Fruit fly (Drosophila melanogaster) whole organism, embryonic: ENCODE data around the gene lqf.

Experiments used
- Bgb ChIP-seq: fragments of 200-800 bp; sonication (Bioruptor generic); IDR thresholded peaks from 2 replicates; pipeline ENCODE4 v1.3.6; 2022; ENCODE audit warnings: missing biosample characterization, missing genetic modification characterization; ENCODE audit not compliant: partially characterized antibody
- CG10209 ChIP-seq: fragments of 200-800 bp; sonication (Bioruptor generic); optimal IDR thresholded peaks from 3 replicates; lab custom pipeline; 2017; ENCODE audit warnings: missing biosample characterization, mild to moderate bottlenecking, missing genetic modification characterization, missing genetic modification reagents
- CG1024 ChIP-seq: fragments of 200-800 bp; sonication (Bioruptor generic); IDR thresholded peaks from 2 replicates; pipeline ENCODE4 v1.3.6; 2022; ENCODE audit warnings: missing biosample characterization, missing genetic modification characterization
- CG10979 ChIP-seq: fragments of 200-800 bp; sonication (Bioruptor generic); optimal IDR thresholded peaks from 2 replicates; lab custom pipeline; 2018; ENCODE audit warnings: missing biosample characterization, mild to moderate bottlenecking, missing genetic modification characterization, moderate library complexity
- CG11093 ChIP-seq: fragments of 200-800 bp; sonication (Bioruptor generic); IDR thresholded peaks from 3 replicates; pipeline ENCODE4 v1.3.6; 2022; ENCODE audit warnings: missing biosample characterization, missing genetic modification characterization
- CG11398 ChIP-seq: fragments of 200-800 bp; sonication (Bioruptor generic); optimal IDR thresholded peaks from 2 replicates; lab custom pipeline; 2016; ENCODE audit warnings: missing biosample characterization, missing genetic modification characterization
- CG11695 ChIP-seq: fragments of 200-800 bp; sonication (Bioruptor generic); IDR thresholded peaks from 3 replicates; pipeline ENCODE4 v1.3.6; 2022; ENCODE audit warnings: missing biosample characterization, missing genetic modification characterization
- CG12155 ChIP-seq: fragments of 200-800 bp; sonication (Bioruptor generic); optimal IDR thresholded peaks from 3 replicates; lab custom pipeline; 2016; ENCODE audit warnings: missing biosample characterization, missing genetic modification characterization
- CG14050 ChIP-seq: fragments of 200-800 bp; sonication (Bioruptor generic); IDR thresholded peaks from 3 replicates; pipeline ENCODE4 v1.3.6; 2022; ENCODE audit warnings: missing biosample characterization, missing genetic modification characterization
- CG17612 ChIP-seq: fragments of 200-800 bp; sonication (Bioruptor generic); IDR thresholded peaks from 2 replicates; pipeline ENCODE4 v1.3.6; 2022; ENCODE audit warnings: missing biosample characterization, missing genetic modification characterization
- CG2129 ChIP-seq: fragments of 200-800 bp; sonication (Bioruptor generic); IDR thresholded peaks from 2 replicates; pipeline ENCODE4 v1.3.6; 2022; ENCODE audit warnings: missing biosample characterization, missing genetic modification characterization; ENCODE audit not compliant: partially characterized antibody
- CG2712 ChIP-seq: fragments of 200-800 bp; optimal IDR thresholded peaks from 3 replicates; lab custom pipeline; 2019; ENCODE audit warnings: missing biosample characterization, mild to moderate bottlenecking, missing genetic modification characterization, moderate library complexity
- CG2889 ChIP-seq: fragments of 200-800 bp; sonication (Bioruptor generic); IDR thresholded peaks from 3 replicates; pipeline ENCODE4 v1.3.6; 2022; ENCODE audit warnings: missing biosample characterization, missing genetic modification characterization
- CG6689 ChIP-seq: fragments of 200-800 bp; sonication (Bioruptor generic); IDR thresholded peaks from 2 replicates; pipeline ENCODE4 v1.3.6; 2022; ENCODE audit warnings: missing biosample characterization, missing genetic modification characterization
- CG7357 ChIP-seq: fragments of 200-800 bp; sonication (Bioruptor generic); IDR thresholded peaks from 3 replicates; pipeline ENCODE4 v1.3.6; 2022; ENCODE audit warnings: missing biosample characterization, missing genetic modification characterization
- D ChIP-seq, 2 experiments: fragments of 200-800 bp in 1 of 2; fragments of >200 bp in 1 of 2; sonication (Bioruptor generic) in 1 of 2; optimal IDR thresholded peaks; 2 replicates in 1 of 2; 3 replicates in 1 of 2; lab custom pipeline; 2017; ENCODE audit warnings: mild to moderate bottlenecking in 1 of 2, missing biosample characterization in 1 of 2, missing genetic modification characterization in 1 of 2, missing genetic modification reagents in 1 of 2
- Dip2 ChIP-seq: fragments of 200-800 bp; sonication (Bioruptor generic); IDR thresholded peaks from 2 replicates; pipeline ENCODE4 v1.3.6; 2022; ENCODE audit warnings: missing biosample characterization, missing genetic modification characterization
- Fer2 ChIP-seq: fragments of 200-800 bp; sonication (Bioruptor generic); optimal IDR thresholded peaks from 2 replicates; lab custom pipeline; 2018; ENCODE audit warnings: missing biosample characterization, mild to moderate bottlenecking, missing genetic modification characterization, moderate library complexity
- Fer3 ChIP-seq: fragments of 200-800 bp; sonication (Bioruptor generic); optimal IDR thresholded peaks from 2 replicates; lab custom pipeline; 2018; ENCODE audit warnings: missing biosample characterization, mild to moderate bottlenecking, missing genetic modification characterization, moderate library complexity
- HLH4C ChIP-seq: fragments of 200-800 bp; sonication (Bioruptor generic); IDR thresholded peaks from 3 replicates; pipeline ENCODE4 v1.3.6; 2022; ENCODE audit warnings: missing biosample characterization, missing genetic modification characterization; ENCODE audit not compliant: partially characterized antibody
- Hand ChIP-seq: fragments of 200-800 bp; sonication (Bioruptor generic); optimal IDR thresholded peaks from 2 replicates; lab custom pipeline; 2017; ENCODE audit warnings: mild to moderate bottlenecking, missing biosample characterization, missing genetic modification reagents, missing genetic modification characterization
- Hey ChIP-seq: fragments of 200-800 bp; sonication (Bioruptor generic); optimal IDR thresholded peaks from 3 replicates; lab custom pipeline; 2018; ENCODE audit warnings: missing biosample characterization, mild to moderate bottlenecking, missing genetic modification characterization
- Hsf ChIP-seq: fragments of 200-800 bp; sonication (Bioruptor generic); optimal IDR thresholded peaks from 3 replicates; lab custom pipeline; 2016; ENCODE audit warnings: missing biosample characterization, missing genetic modification characterization
- Lpt ChIP-seq: fragments of >200 bp; optimal IDR thresholded peaks from 2 replicates; lab custom pipeline; 2018; ENCODE audit warnings: missing biosample characterization, missing genetic modification characterization
- Med ChIP-seq: fragments of 200-800 bp; sonication (Bioruptor generic); peaks from one replicate; lab custom pipeline; 2016; ENCODE audit warnings: missing biosample characterization, missing genetic modification characterization, mild to moderate bottlenecking, inconsistent platforms, moderate library complexity
- NK7.1 ChIP-seq: fragments of 200-800 bp; sonication (Bioruptor generic); optimal IDR thresholded peaks from 3 replicates; lab custom pipeline; 2016; ENCODE audit warnings: missing biosample characterization, missing genetic modification characterization
- NfI ChIP-seq: fragments of 200-800 bp; sonication (Bioruptor generic); optimal IDR thresholded peaks from 3 replicates; lab custom pipeline; 2018; ENCODE audit warnings: missing biosample characterization, mild to moderate bottlenecking, missing genetic modification characterization, moderate library complexity
- Optix ChIP-seq: fragments of 200-800 bp; sonication (Bioruptor generic); IDR thresholded peaks from 3 replicates; pipeline ENCODE4 v1.3.6; 2022; ENCODE audit warnings: missing biosample characterization, missing genetic modification characterization
- Side ChIP-seq: fragments of 200-800 bp; sonication (Bioruptor generic); optimal IDR thresholded peaks from 2 replicates; lab custom pipeline; 2016; ENCODE audit warnings: missing biosample characterization, missing genetic modification characterization
- Ssrp ChIP-seq: fragments of 200-800 bp; sonication (Bioruptor generic); optimal IDR thresholded peaks from 2 replicates; lab custom pipeline; 2018; ENCODE audit warnings: missing biosample characterization, mild to moderate bottlenecking, missing genetic modification characterization, moderate library complexity
- Trl ChIP-seq, 3 experiments: fragments of >200 bp in 2 of 3; fragments of 200-800 bp in 1 of 3; sonication (Bioruptor generic) in 1 of 3; optimal IDR thresholded peaks; 2 replicates in 1 of 3; 3 replicates in 2 of 3; lab custom pipeline; 2016 to 2017; ENCODE audit warnings: missing biosample characterization in 1 of 3, missing genetic modification characterization in 1 of 3
- ab ChIP-seq: fragments of 200-800 bp; sonication (Bioruptor generic); optimal IDR thresholded peaks from 2 replicates; lab custom pipeline; 2016; ENCODE audit warnings: missing biosample characterization, missing genetic modification characterization
- ap ChIP-seq: fragments of 200-800 bp; sonication (Bioruptor generic); IDR thresholded peaks from 2 replicates; pipeline ENCODE4 v1.3.6; 2022; ENCODE audit warnings: missing biosample characterization, missing genetic modification characterization
- chm ChIP-seq: fragments of 200-800 bp; sonication (Bioruptor generic); IDR thresholded peaks from 2 replicates; pipeline ENCODE4 v1.3.6; 2022; ENCODE audit warnings: missing biosample characterization, missing genetic modification characterization
- chn ChIP-seq: fragments of 200-800 bp; sonication (Bioruptor generic); optimal IDR thresholded peaks from 2 replicates; lab custom pipeline; 2016; ENCODE audit warnings: missing biosample characterization, missing genetic modification characterization
- croc ChIP-seq: fragments of 200-800 bp; sonication (Bioruptor generic); conservative IDR thresholded peaks from 3 replicates; pipeline ENCODE4 v1.3.6; 2022; ENCODE audit warnings: missing biosample characterization, missing genetic modification characterization
- dm ChIP-seq: fragments of 200-800 bp; sonication (Bioruptor generic); optimal IDR thresholded peaks from 3 replicates; lab custom pipeline; 2016; ENCODE audit warnings: missing biosample characterization, missing genetic modification characterization
- dpn ChIP-seq, 2 experiments: fragments of 200-800 bp; sonication (Bioruptor generic); optimal IDR thresholded peaks; 3 replicates each; lab custom pipeline; 2016; ENCODE audit warnings: missing biosample characterization in 2 of 2, missing genetic modification characterization in 2 of 2
- ewg ChIP-seq: fragments of 200-800 bp; sonication (Bioruptor generic); optimal IDR thresholded peaks from 3 replicates; lab custom pipeline; 2017; ENCODE audit warnings: mild to moderate bottlenecking, missing biosample characterization, missing genetic modification reagents, missing genetic modification characterization
- fd102C ChIP-seq: fragments of 200-800 bp; sonication (Bioruptor generic); optimal IDR thresholded peaks from 2 replicates; lab custom pipeline; 2018; ENCODE audit warnings: missing biosample characterization, mild to moderate bottlenecking, missing genetic modification characterization, moderate library complexity
- fd3F ChIP-seq: fragments of 200-800 bp; sonication (Bioruptor generic); optimal IDR thresholded peaks from 2 replicates; lab custom pipeline; 2018; ENCODE audit warnings: missing biosample characterization, mild to moderate bottlenecking, missing genetic modification characterization, moderate library complexity
- gsb ChIP-seq: fragments of 200-800 bp; sonication (Bioruptor generic); IDR thresholded peaks from 2 replicates; pipeline ENCODE4 v1.3.6; 2022; ENCODE audit warnings: missing biosample characterization, missing genetic modification characterization
- hbn ChIP-seq: fragments of 200-800 bp; sonication (Bioruptor generic); IDR thresholded peaks from 2 replicates; pipeline ENCODE4 v1.3.6; 2022; ENCODE audit warnings: missing biosample characterization, missing genetic modification characterization; ENCODE audit not compliant: partially characterized antibody
- ken ChIP-seq: fragments of 200-800 bp; sonication (Bioruptor generic); IDR thresholded peaks from 3 replicates; pipeline ENCODE4 v1.3.6; 2022; ENCODE audit warnings: missing biosample characterization, missing genetic modification characterization
- nom ChIP-seq: fragments of 200-800 bp; sonication (Bioruptor generic); optimal IDR thresholded peaks from 2 replicates; lab custom pipeline; 2017; ENCODE audit warnings: missing biosample characterization, missing genetic modification characterization, mild to moderate bottlenecking, moderate library complexity, missing genetic modification reagents
- org-1 ChIP-seq: fragments of 200-800 bp; sonication (Bioruptor generic); optimal IDR thresholded peaks from 2 replicates; lab custom pipeline; 2017; ENCODE audit warnings: missing biosample characterization, missing genetic modification characterization
- pita ChIP-seq: fragments of 200-800 bp; sonication (Bioruptor generic); optimal IDR thresholded peaks from 2 replicates; lab custom pipeline; 2017; ENCODE audit warnings: missing biosample characterization, mild to moderate bottlenecking, missing genetic modification characterization
- sim ChIP-seq: fragments of 200-800 bp; sonication (Bioruptor generic); IDR thresholded peaks from 2 replicates; pipeline ENCODE4 v1.3.6; 2022; ENCODE audit warnings: missing biosample characterization, missing genetic modification characterization
- slou ChIP-seq: fragments of 200-800 bp; sonication (Bioruptor generic); optimal IDR thresholded peaks from 3 replicates; lab custom pipeline; 2016; ENCODE audit warnings: missing biosample characterization, missing genetic modification characterization
- slp2 ChIP-seq: fragments of 200-800 bp; sonication (Bioruptor generic); optimal IDR thresholded peaks from 2 replicates; lab custom pipeline; 2016; ENCODE audit warnings: missing biosample characterization, missing genetic modification characterization
- tio ChIP-seq: fragments of 200-800 bp; sonication (Bioruptor generic); optimal IDR thresholded peaks from 2 replicates; lab custom pipeline; 2017; ENCODE audit warnings: missing biosample characterization, missing genetic modification characterization, inconsistent platforms

Gene lqf

DNA sequence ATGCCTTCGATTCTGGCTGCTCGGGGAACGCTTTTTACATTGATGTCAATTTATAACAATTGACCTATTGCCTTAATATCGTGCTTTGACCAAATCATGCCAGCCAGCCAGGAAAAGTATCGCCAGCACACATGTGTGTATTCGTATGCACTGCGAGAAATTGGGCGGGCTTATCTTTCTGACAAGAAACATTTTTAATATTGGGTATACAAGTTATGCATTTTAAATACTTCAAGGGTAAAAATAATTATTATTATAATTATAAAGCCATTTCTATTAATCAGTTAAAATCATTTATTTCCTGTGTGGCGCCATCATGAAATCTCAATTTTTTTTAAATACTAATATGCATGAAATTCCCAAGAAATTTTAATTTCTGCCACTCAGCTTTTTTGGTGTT, 6.7 kb upstream of the lqf start (continued):
- TF ChIP-seq chm (GFP tag; lab: Robert Waterston, UW): no peak
- no peak for TF ChIP-seq slp2 (GFP tag; lab: Kevin White, UChicago)
- peak; percentile 28 for TF ChIP-seq CG10209
- no peak for TF ChIP-seq CG11093 (GFP tag; lab: Robert Waterston, UW)
- TF ChIP-seq Side (GFP tag; lab: Kevin White, UChicago): no peak
- TF ChIP-seq dm (GFP tag; lab: Kevin White, UChicago): no peak
- no peak for TF ChIP-seq Fer2 (tag; lab: Kevin White, UChicago)
- TF ChIP-seq ap (GFP tag; lab: Robert Waterston, UW): no peak
- TF ChIP-seq ewg (GFP tag; lab: Kevin White, UChicago): peak; percentile 9
- TF ChIP-seq Optix (GFP tag; lab: Robert Waterston, UW): 0 out of 3 replicates have a peak, but pooled peaks have one; percentile 11
- no peak for TF ChIP-seq Dip2 (GFP tag; lab: Robert Waterston, UW)
- no peak for TF ChIP-seq Hand (GFP tag; lab: Kevin White, UChicago)
- TF ChIP-seq nom (GFP tag; lab: Kevin White, UChicago): no peak
- no peak for TF ChIP-seq Hey
- TF ChIP-seq dpn (GFP tag; optimal IDR thresholded peaks at IDR 0.05; lab: Kevin White, UChicago): peak in 1 of 2 experiments; percentile 12
- TF ChIP-seq org-1 (GFP tag; lab: Kevin White, UChicago): no peak
- peak; percentile 7 for TF ChIP-seq CG12155 (GFP tag; lab: Kevin White, UChicago)
- TF ChIP-seq Ssrp (tag; lab: Kevin White, UChicago): peak; percentile 41
- no peak for TF ChIP-seq Bgb
- no peak for TF ChIP-seq ab
- TF ChIP-seq fd102C (GFP tag; lab: Kevin White, UChicago): no peak
- TF ChIP-seq slou: no peak
- no peak for TF ChIP-seq NK7.1 (GFP tag; lab: Kevin White, UChicago)
- TF ChIP-seq CG10979 (tag; lab: Kevin White, UChicago): peak; percentile 66
- TF ChIP-seq CG17612 (GFP tag; lab: Robert Waterston, UW): no peak
- TF ChIP-seq CG14050 (GFP tag; lab: Robert Waterston, UW): no peak
- no peak for TF ChIP-seq hbn (GFP tag; lab: Robert Waterston, UW)
- no peak for TF ChIP-seq Hsf (GFP tag; lab: Kevin White, UChicago)
- TF ChIP-seq croc (GFP tag; lab: Robert Waterston, UW): no peak
- TF ChIP-seq NfI (GFP tag; lab: Kevin White, UChicago): no peak
- TF ChIP-seq ken: no peak
- TF ChIP-seq CG2889 (GFP tag; lab: Robert Waterston, UW): no peak
- TF ChIP-seq Med (GFP tag; lab: Kevin White, UChicago): peak; percentile 36
- TF ChIP-seq Trl (optimal IDR thresholded peaks at IDR 0.05; lab: Kevin White, UChicago): no peak
- TF ChIP-seq Trl (GFP tag; optimal IDR thresholded peaks at IDR 0.05; lab: Kevin White, UChicago): no peak
- TF ChIP-seq D (optimal IDR thresholded peaks at IDR 0.05; lab: Kevin White, UChicago): no peak
- peak; percentile 32 for TF ChIP-seq D (GFP tag; optimal IDR thresholded peaks at IDR 0.05; lab: Kevin White, UChicago)
- TF ChIP-seq CG7357 (GFP tag; lab: Robert Waterston, UW): no peak
- no peak for TF ChIP-seq CG2129 (GFP tag; lab: Robert Waterston, UW)
- TF ChIP-seq CG11398: no peak
- TF ChIP-seq CG1024 (GFP tag; lab: Robert Waterston, UW): 0 out of 2 replicates have a peak, but pooled peaks have one; percentile 26
- TF ChIP-seq sim (GFP tag; lab: Robert Waterston, UW): no peak
- no peak for TF ChIP-seq HLH4C (GFP tag; lab: Robert Waterston, UW)
- no peak for TF ChIP-seq chn (GFP tag; lab: Kevin White, UChicago)
- TF ChIP-seq pita: no peak
- peak; percentile 51 for TF ChIP-seq CG6689 (GFP tag; lab: Robert Waterston, UW)
- TF ChIP-seq gsb (GFP tag; lab: Robert Waterston, UW): no peak
- TF ChIP-seq fd3F: no peak
- peak; percentile 39 for TF ChIP-seq CG2712
- TF ChIP-seq Fer3: no peak
- TF ChIP-seq tio: no peak
- TF ChIP-seq CG11695 (GFP tag; lab: Robert Waterston, UW): no peak
- TF ChIP-seq Lpt: no peak
